Worm (Caenorhabditis elegans) whole organism, early embryonic: ENCODE data around the gene cnp-2.

ENCODE experiments used
- B0310.2 ChIP-seq: sonication (generic microtip); optimal IDR thresholded peaks from 2 replicates; lab custom pipeline; 2016; ENCODE audit warnings: mild to moderate bottlenecking, missing genetic modification characterization, missing compliant biosample characterization
- F13C5.2 ChIP-seq: sonication (generic microtip); optimal IDR thresholded peaks from 2 replicates; lab custom pipeline; 2017; ENCODE audit warnings: mild to moderate bottlenecking, missing genetic modification characterization, inconsistent platforms, missing compliant biosample characterization
- aly-1 ChIP-seq: sonication (generic microtip); optimal IDR thresholded peaks from 2 replicates; lab custom pipeline; 2016; ENCODE audit warnings: missing genetic modification characterization, missing compliant biosample characterization
- ama-1 ChIP-seq: fragments of 150-350 bp; optimal IDR thresholded peaks from 2 replicates; lab custom pipeline; 2014
- ceh-13 ChIP-seq: fragments of 200-800 bp; sonication (Bioruptor generic); optimal IDR thresholded peaks from 2 replicates; lab custom pipeline; 2018; ENCODE audit warnings: mild to moderate bottlenecking, missing genetic modification characterization, missing compliant biosample characterization
- ceh-36 ChIP-seq: sonication (generic microtip); optimal IDR thresholded peaks from 2 replicates; lab custom pipeline; 2016; ENCODE audit warnings: missing genetic modification characterization, inconsistent platforms, missing compliant biosample characterization
- ets-7 ChIP-seq: sonication (generic microtip); optimal IDR thresholded peaks from 2 replicates; lab custom pipeline; 2016; ENCODE audit warnings: missing genotype, missing genetic modification characterization, missing compliant biosample characterization
- flt-1 ChIP-seq: fragments of 200-800 bp; sonication (Bioruptor generic); IDR thresholded peaks from 2 replicates; pipeline ENCODE4 v1.3.6; 2022; ENCODE audit warnings: missing genetic modification characterization, missing compliant biosample characterization
- hmbx-1 ChIP-seq: sonication (generic microtip); optimal IDR thresholded peaks from 2 replicates; lab custom pipeline; 2016; ENCODE audit warnings: mild to moderate bottlenecking, missing genetic modification characterization, missing compliant biosample characterization
- hmg-4 ChIP-seq: fragments of 200-800 bp; sonication (Bioruptor generic); optimal IDR thresholded peaks from 2 replicates; lab custom pipeline; 2018; ENCODE audit warnings: mild to moderate bottlenecking, missing genetic modification characterization, missing compliant biosample characterization
- hnd-1 ChIP-seq: sonication (generic microtip); optimal IDR thresholded peaks from 2 replicates; lab custom pipeline; 2016; ENCODE audit warnings: missing genetic modification characterization, missing compliant biosample characterization
- pes-1 ChIP-seq: fragments of 200-800 bp; sonication (Bioruptor generic); IDR thresholded peaks from 2 replicates; pipeline ENCODE4 v1.3.6; 2022; ENCODE audit warnings: missing genetic modification reagents, missing genetic modification characterization, missing compliant biosample characterization
- scrt-1 ChIP-seq: fragments of 200-800 bp; sonication (Bioruptor generic); IDR thresholded peaks from 2 replicates; pipeline ENCODE4 v1.3.6; 2022; ENCODE audit warnings: missing genetic modification characterization, missing compliant biosample characterization
- sea-1 ChIP-seq: fragments of 200-800 bp; sonication (Bioruptor generic); conservative IDR thresholded peaks from 2 replicates; pipeline ENCODE4 v1.3.6; 2022; ENCODE audit warnings: missing genetic modification characterization, missing compliant biosample characterization
- tbx-11 ChIP-seq: fragments of 200-800 bp; sonication (Bioruptor generic); IDR thresholded peaks from 2 replicates; pipeline ENCODE4 v1.3.6; 2022; ENCODE audit warnings: missing genetic modification characterization, missing compliant biosample characterization
- tbx-37 ChIP-seq: fragments of 200-800 bp; sonication (Bioruptor generic); conservative IDR thresholded peaks from 2 replicates; pipeline ENCODE4 v1.3.6; 2022; ENCODE audit warnings: missing genetic modification reagents, missing genetic modification characterization, missing compliant biosample characterization
- tra-4 ChIP-seq: sonication (generic microtip); optimal IDR thresholded peaks from 2 replicates; lab custom pipeline; 2017; ENCODE audit warnings: missing genetic modification characterization, missing compliant biosample characterization

Gene cnp-2

DNA sequence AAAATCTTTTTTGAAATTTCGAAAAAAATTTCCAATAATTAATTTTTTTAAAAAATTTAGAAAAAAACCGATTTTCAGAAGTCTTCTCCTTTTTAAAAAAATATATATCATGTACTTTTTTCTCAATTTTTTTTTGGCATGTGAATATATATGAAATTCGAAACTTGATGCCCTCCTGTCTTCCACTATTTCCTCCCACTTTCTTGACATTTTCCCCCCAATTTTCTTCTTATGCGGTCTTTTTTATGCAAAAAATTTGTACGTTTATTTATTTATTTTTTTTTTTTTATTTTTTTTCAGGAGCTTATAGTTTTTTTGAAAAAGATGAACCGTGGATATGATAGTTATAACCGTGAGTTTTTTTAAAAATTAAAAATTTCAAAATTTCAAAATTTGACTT lies at the start of gene cnp-2:
Gene cnp-2, plus strand, starts transcription at position 301 of the 400 bp plus-strand sequence.
- TF ChIP-seq ceh-36 (tag; lab: Kevin White, UChicago) (no peak), tbx-11 (GFP tag; lab: Robert Waterston, UW) (no peak), tbx-37 (no peak), ets-7 (tag; lab: Kevin White, UChicago) (no peak), aly-1 (tag; lab: Kevin White, UChicago) (no peak), flt-1 (GFP tag; lab: Robert Waterston, UW) (no peak), F13C5.2 (tag; lab: Kevin White, UChicago) (no peak), B0310.2 (tag; lab: Kevin White, UChicago) (no peak)

DNA sequence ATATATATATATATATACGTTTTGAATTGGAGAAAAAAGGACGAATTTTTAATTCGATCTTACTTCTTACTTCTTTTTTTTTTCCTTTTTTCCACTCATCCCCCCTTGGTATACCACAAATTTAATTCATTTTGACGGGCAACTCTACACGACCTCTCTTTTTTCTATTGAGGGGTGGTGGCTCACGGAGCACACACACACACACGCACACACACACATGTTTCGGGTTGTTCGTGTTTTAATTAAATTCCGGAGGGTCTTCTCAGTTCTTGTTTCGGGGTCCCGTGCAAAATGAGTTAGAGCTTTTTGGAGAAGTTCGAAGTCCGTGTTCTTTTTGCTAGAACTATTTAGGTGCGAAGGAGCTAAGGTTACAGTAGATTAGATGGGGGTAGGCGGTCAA lies 49.1 kb upstream of the cnp-2 start:
- no peak for TF ChIP-seq pes-1
- no peak for TF ChIP-seq F13C5.2 (tag; lab: Kevin White, UChicago)
- TF ChIP-seq sea-1 (GFP tag; lab: Robert Waterston, UW) = no peak
- no peak for TF ChIP-seq ceh-13 (GFP tag; lab: Kevin White, UChicago)
- no peak for TF ChIP-seq tra-4 (tag; lab: Kevin White, UChicago)
- no peak for TF ChIP-seq hmbx-1
- no peak for TF ChIP-seq ets-7 (tag; lab: Kevin White, UChicago)
- no peak for TF ChIP-seq hnd-1
- TF ChIP-seq hmg-4 (GFP tag; lab: Kevin White, UChicago) = no peak

DNA sequence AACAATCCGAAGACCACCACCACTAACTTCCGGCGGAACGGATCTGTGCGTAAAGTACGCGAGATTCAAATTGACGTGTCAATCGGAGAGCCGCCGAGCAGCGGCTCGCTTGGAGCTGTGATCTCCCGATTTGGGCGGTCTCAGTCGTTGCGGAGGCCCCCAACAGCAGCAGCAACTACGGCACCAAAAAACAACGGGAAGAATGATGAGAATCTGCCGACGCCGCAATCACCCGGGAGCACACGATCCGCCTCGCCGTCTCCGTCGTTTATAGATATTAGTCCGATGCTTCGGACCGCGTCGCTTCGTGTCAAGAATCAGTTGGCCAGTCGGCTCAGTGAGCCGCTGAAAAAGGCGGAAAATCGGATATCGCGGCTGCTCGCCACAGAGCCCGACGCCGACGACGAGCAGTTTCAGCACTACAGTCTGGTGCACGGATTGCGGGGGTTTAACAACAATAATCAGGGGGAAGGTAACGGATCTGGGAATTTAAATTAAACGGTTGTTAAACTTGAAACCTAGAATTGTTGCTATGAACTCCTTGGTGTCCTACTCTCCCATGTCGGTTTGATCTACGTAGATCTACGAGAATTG lies 44.7 kb upstream of the cnp-2 start:
- TF ChIP-seq F13C5.2 (tag; lab: Kevin White, UChicago) = no peak
- TF ChIP-seq ceh-13 (GFP tag; lab: Kevin White, UChicago) = no peak
- TF ChIP-seq aly-1 (tag; lab: Kevin White, UChicago) = no peak
- no peak for TF ChIP-seq ets-7 (tag; lab: Kevin White, UChicago)
- TF ChIP-seq hnd-1 = no peak
- TF ChIP-seq tra-4 (tag; lab: Kevin White, UChicago) = no peak
- TF ChIP-seq hmg-4 (GFP tag; lab: Kevin White, UChicago) = no peak
- TF ChIP-seq sea-1 (GFP tag; lab: Robert Waterston, UW) = no peak
- no peak for TF ChIP-seq pes-1

DNA sequence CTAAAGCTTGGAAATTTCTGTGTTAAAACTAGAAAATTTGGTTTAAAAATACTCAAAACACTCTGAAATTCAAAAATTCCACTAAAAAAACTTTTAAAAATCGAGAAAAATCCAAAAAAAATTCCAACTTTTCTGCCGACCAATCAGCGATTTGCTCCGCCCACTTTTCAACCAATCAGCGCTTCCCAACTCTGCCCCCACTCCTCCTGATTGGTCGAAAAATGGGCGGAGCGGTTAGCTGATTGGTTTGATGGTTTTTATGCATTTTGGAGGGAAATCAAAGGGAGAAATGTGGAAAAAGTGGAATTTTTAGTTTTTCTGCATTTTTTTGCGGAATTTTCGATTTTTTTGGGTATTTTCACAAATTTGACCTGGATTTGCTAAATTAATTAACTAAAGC lies 38.5 kb upstream of the cnp-2 start:
- no peak for TF ChIP-seq tbx-37
- TF ChIP-seq pes-1 = no peak
- TF ChIP-seq hnd-1 = no peak
- no peak for TF ChIP-seq F13C5.2 (tag; lab: Kevin White, UChicago)
- TF ChIP-seq tbx-11 (GFP tag; lab: Robert Waterston, UW) = no peak
- no peak for TF ChIP-seq ceh-13 (GFP tag; lab: Kevin White, UChicago)
- TF ChIP-seq hmbx-1 = no peak
- TF ChIP-seq ama-1 (lab: Kevin White, UChicago) = no peak
- no peak for TF ChIP-seq B0310.2 (tag; lab: Kevin White, UChicago)
- no peak for TF ChIP-seq aly-1 (tag; lab: Kevin White, UChicago)
- TF ChIP-seq scrt-1 (GFP tag; lab: Robert Waterston, UW) = no peak
- TF ChIP-seq hmg-4 (GFP tag; lab: Kevin White, UChicago) = no peak
- no peak for TF ChIP-seq sea-1 (GFP tag; lab: Robert Waterston, UW)
- no peak for TF ChIP-seq ets-7 (tag; lab: Kevin White, UChicago)
- no peak for TF ChIP-seq ceh-36 (tag; lab: Kevin White, UChicago)

DNA sequence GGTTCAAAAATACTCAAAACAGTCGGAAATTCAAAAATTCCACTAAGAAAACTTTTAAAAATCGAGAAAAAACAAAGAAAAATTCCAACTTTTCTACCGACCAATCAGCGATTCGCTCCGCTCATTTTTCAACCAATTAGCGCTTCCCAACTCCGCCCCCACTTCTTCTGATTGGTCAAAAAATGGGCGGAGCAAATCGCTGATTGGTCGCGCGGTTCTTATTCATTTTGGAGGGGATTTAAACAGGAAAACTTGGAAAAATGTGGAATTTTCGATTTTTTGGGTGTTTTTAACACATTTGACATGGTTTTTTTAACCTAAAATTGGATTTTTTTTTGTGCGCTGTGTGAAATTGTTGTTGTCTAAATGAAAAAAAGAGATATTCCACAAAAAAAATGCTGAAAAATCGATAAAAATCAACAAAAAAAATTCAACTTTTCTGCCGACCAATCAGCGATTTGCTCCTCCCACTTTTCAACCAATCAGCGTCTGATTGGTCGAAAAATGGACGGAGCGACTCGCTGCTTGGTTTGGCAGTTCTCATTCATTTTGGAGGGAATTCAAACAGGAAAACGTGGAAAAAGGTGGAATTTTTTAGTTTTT lies 37.8 kb upstream of the cnp-2 start:
- TF ChIP-seq tbx-37 (no peak), hmbx-1 (no peak), ceh-13 (GFP tag; lab: Kevin White, UChicago) (no peak)

DNA sequence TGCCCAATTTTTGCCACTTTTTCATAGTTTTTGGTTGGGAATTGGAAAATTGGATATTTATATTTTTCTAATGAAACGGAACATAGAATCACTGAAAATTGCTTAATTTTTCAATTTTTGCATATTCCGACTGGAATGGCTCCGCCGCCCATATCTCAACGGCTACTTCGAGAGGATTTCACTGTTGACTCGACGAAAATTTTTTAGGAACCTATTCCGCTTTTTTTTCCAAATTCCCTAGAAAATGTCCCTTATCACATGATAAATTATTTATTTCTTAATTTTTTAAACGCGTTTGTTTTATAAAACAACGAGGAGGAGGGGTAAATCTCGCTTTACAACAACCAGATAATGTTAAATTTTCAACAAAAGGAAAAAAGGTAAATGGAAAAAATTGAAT lies 33.9 kb upstream of the cnp-2 start:
- TF ChIP-seq ceh-36 (tag; lab: Kevin White, UChicago) (no peak), aly-1 (tag; lab: Kevin White, UChicago) (no peak)

DNA sequence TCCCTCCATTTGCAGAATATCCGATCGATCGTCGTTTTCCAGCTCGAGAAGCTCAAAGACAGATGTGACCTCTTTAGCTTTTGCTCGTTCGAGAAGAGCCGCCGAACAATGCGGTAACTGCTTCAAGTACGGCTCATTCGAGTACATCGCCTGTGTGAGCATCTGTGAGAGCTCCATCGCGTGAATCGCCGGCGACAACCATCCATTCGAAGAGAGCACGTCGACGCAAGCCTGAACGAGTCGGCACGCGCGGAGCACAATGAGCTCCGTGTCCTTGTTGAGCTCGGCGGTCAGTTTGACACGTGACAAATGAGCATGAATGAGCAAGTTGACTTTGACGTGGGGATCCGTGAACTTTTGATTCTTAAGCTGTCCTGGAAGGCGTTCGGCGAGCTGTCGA lies 32.7 kb upstream of the cnp-2 start:
- TF ChIP-seq ama-1 (lab: Kevin White, UChicago) (no peak), aly-1 (tag; lab: Kevin White, UChicago) (peak; percentile 1)

DNA sequence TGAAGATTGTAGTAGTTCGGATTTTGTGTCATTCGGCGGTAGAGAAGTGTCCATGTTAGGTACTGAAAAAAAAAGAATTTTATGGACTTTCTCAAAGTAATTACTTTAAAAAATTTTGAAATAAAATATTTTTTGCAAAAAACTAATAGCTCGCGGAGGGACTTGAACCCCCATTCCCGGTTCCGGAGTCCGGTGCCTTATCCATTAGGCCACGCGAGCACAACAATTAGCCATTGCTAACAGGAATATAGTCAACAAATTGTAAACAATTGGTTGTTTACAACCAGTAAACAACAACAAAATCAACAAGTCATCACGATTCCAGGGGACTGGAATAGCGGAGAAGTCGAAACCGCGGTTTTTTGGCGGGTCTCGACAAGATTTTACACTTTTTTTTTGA lies 32.0 kb upstream of the cnp-2 start:
- TF ChIP-seq flt-1 (GFP tag; lab: Robert Waterston, UW) (no peak), aly-1 (tag; lab: Kevin White, UChicago) (no peak), hnd-1 (no peak), F13C5.2 (tag; lab: Kevin White, UChicago) (no peak), ceh-13 (GFP tag; lab: Kevin White, UChicago) (no peak), ama-1 (lab: Kevin White, UChicago) (no peak), tbx-11 (GFP tag; lab: Robert Waterston, UW) (no peak), hmg-4 (GFP tag; lab: Kevin White, UChicago) (no peak), B0310.2 (tag; lab: Kevin White, UChicago) (no peak), ceh-36 (tag; lab: Kevin White, UChicago) (no peak), tra-4 (tag; lab: Kevin White, UChicago) (no peak), pes-1 (no peak), tbx-37 (no peak), ets-7 (tag; lab: Kevin White, UChicago) (no peak), sea-1 (GFP tag; lab: Robert Waterston, UW) (no peak), hmbx-1 (no peak)
